Fruit fly (Drosophila melanogaster) S2 (cell line): ENCODE data around the gene CG1090.

Source experiments
- CG8478 ChIP-seq: fragments of >200 bp; optimal IDR thresholded peaks from 2 replicates; lab custom pipeline; 2018
- CTCF ChIP-seq, 2 experiments: fragments of >200 bp; optimal IDR thresholded peaks; 2 replicates each; lab custom pipeline; 2018

DNA sequence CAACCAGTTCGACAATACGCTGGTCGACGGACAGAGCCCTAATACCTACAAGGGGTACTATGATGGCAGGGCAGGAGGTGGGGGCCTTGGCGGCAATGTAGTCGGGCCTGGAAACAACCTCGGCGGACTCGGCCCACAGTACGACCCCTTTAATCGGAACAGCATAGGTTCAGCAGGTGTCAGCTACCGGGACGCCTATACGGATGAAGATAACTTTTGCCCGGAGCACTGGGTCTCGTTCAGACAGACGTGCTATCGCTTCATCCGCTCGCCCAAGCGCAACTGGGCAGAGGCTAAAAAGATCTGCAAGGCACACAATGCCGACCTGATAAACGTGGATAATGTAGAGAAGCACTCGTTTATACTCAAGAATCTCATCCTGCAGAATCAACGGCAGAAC lies 22.5 kb downstream of the CG1090 start:
- TF ChIP-seq CTCF (optimal IDR thresholded peaks at IDR 0.05; lab: Kevin White, UChicago) (no peak), CG8478 (lab: Kevin White, UChicago) (no peak)
